Fruit fly (Drosophila melanogaster) whole organism, embryonic: ENCODE results near the gene und.

Source experiments
- Atf6 ChIP-seq: fragments of 200-800 bp; sonication (Bioruptor generic); IDR thresholded peaks from 2 replicates; pipeline ENCODE4 v1.3.6; 2022; ENCODE audit warnings: missing biosample characterization, missing genetic modification characterization
- CG10147 ChIP-seq: fragments of 200-800 bp; sonication (Bioruptor generic); optimal IDR thresholded peaks from 2 replicates; lab custom pipeline; 2019; ENCODE audit warnings: missing biosample characterization, mild to moderate bottlenecking, missing genetic modification characterization, moderate library complexity
- CG13287 ChIP-seq: fragments of 200-800 bp; sonication (Bioruptor generic); IDR thresholded peaks from 2 replicates; pipeline ENCODE4 v1.3.6; 2022; ENCODE audit warnings: missing biosample characterization, missing genetic modification characterization; ENCODE audit not compliant: partially characterized antibody
- CG13894 ChIP-seq: fragments of 200-800 bp; sonication (Bioruptor generic); optimal IDR thresholded peaks from 3 replicates; lab custom pipeline; 2018; ENCODE audit warnings: missing biosample characterization, mild to moderate bottlenecking, missing genetic modification characterization, moderate library complexity
- CG14667 ChIP-seq: fragments of 200-800 bp; sonication (Bioruptor generic); IDR thresholded peaks from 2 replicates; pipeline ENCODE4 v1.3.6; 2022; ENCODE audit warnings: missing biosample characterization, missing genetic modification characterization
- CG1529 ChIP-seq: fragments of 200-800 bp; sonication (Bioruptor generic); optimal IDR thresholded peaks from 3 replicates; lab custom pipeline; 2018; ENCODE audit warnings: missing biosample characterization, missing genetic modification characterization
- CG15479 ChIP-seq: fragments of 200-800 bp; sonication (Bioruptor generic); optimal IDR thresholded peaks from 3 replicates; lab custom pipeline; 2019; ENCODE audit warnings: missing biosample characterization, mild to moderate bottlenecking, missing genetic modification characterization, moderate library complexity
- CG16863 ChIP-seq: fragments of 200-800 bp; sonication (Bioruptor generic); optimal IDR thresholded peaks from 3 replicates; lab custom pipeline; 2016; ENCODE audit warnings: missing biosample characterization, missing genetic modification characterization
- CG17186 ChIP-seq: fragments of 200-800 bp; sonication (Bioruptor generic); optimal IDR thresholded peaks from 3 replicates; lab custom pipeline; 2017; ENCODE audit warnings: missing biosample characterization, missing genetic modification reagents, missing genetic modification characterization
- CG31365 ChIP-seq: fragments of 200-800 bp; sonication (Bioruptor generic); optimal IDR thresholded peaks from 2 replicates; lab custom pipeline; 2018; ENCODE audit warnings: missing biosample characterization, mild to moderate bottlenecking, missing genetic modification characterization
- CG3407 ChIP-seq: fragments of 200-800 bp; sonication (Bioruptor generic); optimal IDR thresholded peaks from 2 replicates; lab custom pipeline; 2018; ENCODE audit warnings: missing biosample characterization, mild to moderate bottlenecking, missing genetic modification characterization
- CG34376 ChIP-seq: fragments of 200-800 bp; sonication (Bioruptor generic); optimal IDR thresholded peaks from 2 replicates; lab custom pipeline; 2018; ENCODE audit warnings: missing biosample characterization, mild to moderate bottlenecking, missing genetic modification characterization
- CG3726 ChIP-seq: fragments of 200-800 bp; sonication (Bioruptor generic); IDR thresholded peaks from 3 replicates; pipeline ENCODE4, ENCODE4 v1.3.6; 2022; ENCODE audit warnings: missing biosample characterization, missing genetic modification characterization
- CG4730 ChIP-seq: fragments of 200-800 bp; sonication (Bioruptor generic); IDR thresholded peaks from 2 replicates; pipeline ENCODE4 v1.3.6; 2022; ENCODE audit warnings: missing biosample characterization, missing genetic modification characterization
- CG6254 ChIP-seq: fragments of 200-800 bp; sonication (Bioruptor generic); optimal IDR thresholded peaks from 3 replicates; lab custom pipeline; 2017; ENCODE audit warnings: mild to moderate bottlenecking, missing biosample characterization, missing genetic modification reagents, missing genetic modification characterization
- CG6272 ChIP-seq: fragments of 200-800 bp; sonication (Bioruptor generic); IDR thresholded peaks from 2 replicates; pipeline ENCODE4 v1.3.6; 2022; ENCODE audit warnings: missing biosample characterization, missing genetic modification characterization
- CG6813 ChIP-seq: fragments of 200-800 bp; sonication (Bioruptor generic); optimal IDR thresholded peaks from 2 replicates; lab custom pipeline; 2017; ENCODE audit warnings: missing biosample characterization, missing genetic modification characterization, mild to moderate bottlenecking, moderate library complexity, missing genetic modification reagents
- CG9437 ChIP-seq: fragments of 200-800 bp; sonication (Bioruptor generic); optimal IDR thresholded peaks from 2 replicates; lab custom pipeline; 2018; ENCODE audit warnings: missing biosample characterization, mild to moderate bottlenecking, missing genetic modification characterization
- Deaf1 ChIP-seq: fragments of 200-800 bp; optimal IDR thresholded peaks from 3 replicates; lab custom pipeline; 2019; ENCODE audit warnings: missing biosample characterization, mild to moderate bottlenecking, missing genetic modification characterization, moderate library complexity
- Dfd ChIP-seq, 2 experiments: fragments of >200 bp; optimal IDR thresholded peaks; 2 replicates each; lab custom pipeline; 2017; ENCODE audit warnings: missing biosample characterization in 2 of 2, missing genetic modification characterization in 2 of 2
- Dll ChIP-seq: fragments of 200-800 bp; sonication (Bioruptor generic); IDR thresholded peaks from 4 replicates; pipeline ENCODE4 v1.3.6; 2022; ENCODE audit warnings: missing biosample characterization, missing genetic modification characterization; ENCODE audit not compliant: partially characterized antibody
- Doc3 ChIP-seq: fragments of 200-800 bp; sonication (Bioruptor generic); IDR thresholded peaks from 3 replicates; pipeline ENCODE4 v1.3.6; 2022; ENCODE audit warnings: missing biosample characterization, missing genetic modification characterization; ENCODE audit not compliant: partially characterized antibody
- Ets65A ChIP-seq: fragments of 200-800 bp; sonication (Bioruptor generic); peaks from one replicate; lab custom pipeline; 2016; ENCODE audit warnings: missing biosample characterization, missing genetic modification characterization
- HLHmδ ChIP-seq: fragments of 200-800 bp; sonication (Bioruptor generic); optimal IDR thresholded peaks from 2 replicates; lab custom pipeline; 2018; ENCODE audit warnings: missing biosample characterization, mild to moderate bottlenecking, missing genetic modification characterization, moderate library complexity
- Max ChIP-seq: fragments of 200-800 bp; sonication (Bioruptor generic); optimal IDR thresholded peaks from 2 replicates; lab custom pipeline; 2016; ENCODE audit warnings: missing biosample characterization, mild to moderate bottlenecking, missing genetic modification characterization
- NfI ChIP-seq: fragments of 200-800 bp; sonication (Bioruptor generic); optimal IDR thresholded peaks from 3 replicates; lab custom pipeline; 2018; ENCODE audit warnings: missing biosample characterization, mild to moderate bottlenecking, missing genetic modification characterization, moderate library complexity
- Oli ChIP-seq: fragments of 200-800 bp; sonication (Bioruptor generic); optimal IDR thresholded peaks from 2 replicates; lab custom pipeline; 2018; ENCODE audit warnings: missing biosample characterization, mild to moderate bottlenecking, missing genetic modification characterization, moderate library complexity
- Opbp ChIP-seq: fragments of 200-800 bp; sonication (Bioruptor generic); IDR thresholded peaks from 3 replicates; pipeline ENCODE4 v1.3.6; 2022; ENCODE audit warnings: missing biosample characterization, missing genetic modification characterization; ENCODE audit not compliant: partially characterized antibody
- Pdp1 ChIP-seq, 2 experiments: fragments of 200-800 bp; sonication (Bioruptor generic); optimal IDR thresholded peaks; 3 replicates each; lab custom pipeline; 2016; ENCODE audit warnings: missing biosample characterization in 2 of 2, missing genetic modification characterization in 2 of 2, mild to moderate bottlenecking in 1 of 2, moderate library complexity in 1 of 2
- Rx ChIP-seq: fragments of 200-800 bp; sonication (Bioruptor generic); IDR thresholded peaks from 2 replicates; pipeline ENCODE4 v1.3.6; 2022; ENCODE audit warnings: missing biosample characterization, missing genetic modification characterization
- chif ChIP-seq, 2 experiments: fragments of 200-800 bp; sonication (Bioruptor generic); optimal IDR thresholded peaks; 3 replicates each; lab custom pipeline; 2016; ENCODE audit warnings: missing biosample characterization in 2 of 2, missing genetic modification characterization in 2 of 2
- dan ChIP-seq: fragments of 200-800 bp; sonication (Bioruptor generic); IDR thresholded peaks from 2 replicates; pipeline ENCODE4 v1.3.6; 2022; ENCODE audit warnings: missing biosample characterization, missing genetic modification characterization
- gsb ChIP-seq: fragments of 200-800 bp; sonication (Bioruptor generic); IDR thresholded peaks from 2 replicates; pipeline ENCODE4 v1.3.6; 2022; ENCODE audit warnings: missing biosample characterization, missing genetic modification characterization
- gsb-n ChIP-seq: fragments of 200-800 bp; sonication (Bioruptor generic); optimal IDR thresholded peaks from 3 replicates; lab custom pipeline; 2018; ENCODE audit warnings: missing biosample characterization, mild to moderate bottlenecking, missing genetic modification characterization
- knrl ChIP-seq: fragments of 200-800 bp; sonication (Bioruptor generic); IDR thresholded peaks from 3 replicates; pipeline ENCODE4 v1.3.6; 2022; ENCODE audit warnings: missing biosample characterization, missing genetic modification characterization; ENCODE audit not compliant: partially characterized antibody
- luna ChIP-seq: fragments of 200-800 bp; sonication (Bioruptor generic); optimal IDR thresholded peaks from 2 replicates; lab custom pipeline; 2016; ENCODE audit warnings: missing biosample characterization, missing genetic modification characterization
- mam ChIP-seq: fragments of 200-800 bp; sonication (Bioruptor generic); optimal IDR thresholded peaks from 3 replicates; lab custom pipeline; 2016; ENCODE audit warnings: missing biosample characterization, missing genetic modification characterization
- mld ChIP-seq: fragments of 200-800 bp; sonication (Bioruptor generic); IDR thresholded peaks from 3 replicates; pipeline ENCODE4 v1.3.6; 2022; ENCODE audit warnings: missing biosample characterization, missing genetic modification characterization; ENCODE audit not compliant: partially characterized antibody
- nau ChIP-seq: fragments of 200-800 bp; sonication (Bioruptor generic); optimal IDR thresholded peaks from 3 replicates; lab custom pipeline; 2017; ENCODE audit warnings: missing biosample characterization, mild to moderate bottlenecking, missing genetic modification characterization, missing genetic modification reagents
- nom ChIP-seq: fragments of 200-800 bp; sonication (Bioruptor generic); optimal IDR thresholded peaks from 2 replicates; lab custom pipeline; 2017; ENCODE audit warnings: missing biosample characterization, missing genetic modification characterization, mild to moderate bottlenecking, moderate library complexity, missing genetic modification reagents
- stc ChIP-seq: fragments of 200-800 bp; sonication (Bioruptor generic); IDR thresholded peaks from 2 replicates; pipeline ENCODE4 v1.3.6; 2022; ENCODE audit warnings: missing biosample characterization, missing genetic modification characterization
- trh ChIP-seq: fragments of 200-800 bp; sonication (Bioruptor generic); optimal IDR thresholded peaks from 2 replicates; lab custom pipeline; 2016; ENCODE audit warnings: missing biosample characterization, missing genetic modification characterization
- unc-4 ChIP-seq: fragments of 200-800 bp; sonication (Bioruptor generic); IDR thresholded peaks from 2 replicates; pipeline ENCODE4 v1.3.6; 2022; ENCODE audit warnings: missing biosample characterization, missing genetic modification characterization; ENCODE audit not compliant: partially characterized antibody
- unpg ChIP-seq: fragments of 200-800 bp; sonication (Bioruptor generic); optimal IDR thresholded peaks from 3 replicates; lab custom pipeline; 2018; ENCODE audit warnings: missing biosample characterization, mild to moderate bottlenecking, missing genetic modification characterization, moderate library complexity
- usp ChIP-seq: fragments of >200 bp; optimal IDR thresholded peaks from 2 replicates; lab custom pipeline; 2017; ENCODE audit warnings: missing biosample characterization, missing genetic modification characterization
- zen2 ChIP-seq: fragments of 200-800 bp; sonication (Bioruptor generic); IDR thresholded peaks from 3 replicates; pipeline ENCODE4 v1.3.6; 2022; ENCODE audit warnings: missing biosample characterization, missing genetic modification characterization; ENCODE audit not compliant: partially characterized antibody

Gene und

dm6 chr2L:9779147-9779546 lies 16.0 kb downstream of the und start (continued):
- TF ChIP-seq CG9437 (GFP tag; lab: Kevin White, UChicago) (peak; percentile 2), mam (GFP tag; lab: Kevin White, UChicago) (no peak), CG14667 (GFP tag; lab: Robert Waterston, UW) (no peak), CG10147 (GFP tag; lab: Kevin White, UChicago) (no peak), CG34376 (no peak), nau (GFP tag; lab: Kevin White, UChicago) (no peak), dan (GFP tag; lab: Robert Waterston, UW) (no peak), Dll (GFP tag; lab: Robert Waterston, UW) (no peak), unc-4 (no peak), Dfd (GFP tag; optimal IDR thresholded peaks at IDR 0.05; lab: Kevin White, UChicago) (no peak), Deaf1 (tag; lab: Kevin White, UChicago) (peak; percentile 7), CG13894 (tag; lab: Kevin White, UChicago) (peak; percentile 75), CG1529 (GFP tag; lab: Kevin White, UChicago) (no peak), Doc3 (GFP tag; lab: Robert Waterston, UW) (no peak), CG3407 (no peak), CG6254 (no peak), HLHmδ (GFP tag; lab: Kevin White, UChicago) (no peak)

dm6 chr2L:9779754-9780153 lies 16.6 kb downstream of the und start:
- TF ChIP-seq nom (GFP tag; lab: Kevin White, UChicago) (peak; percentile 33), Deaf1 (tag; lab: Kevin White, UChicago) (peak; percentile 20), Oli (tag; lab: Kevin White, UChicago) (no peak), Ets65A (GFP tag; lab: Kevin White, UChicago) (peak; percentile 60)

- TF ChIP-seq stc (GFP tag; lab: Robert Waterston, UW) (peak; percentile 72; the same call in 1 of the 2 replicates), knrl (GFP tag; lab: Robert Waterston, UW) (no peak), CG17186 (no peak), chif (GFP tag; optimal IDR thresholded peaks at IDR 0.05; lab: Kevin White, UChicago) (no peak), Pdp1 (GFP tag; optimal IDR thresholded peaks at IDR 0.05; lab: Kevin White, UChicago) (peak in 1 of 2 experiments; percentile 80), luna (no peak), gsb (GFP tag; lab: Robert Waterston, UW) (no peak), CG15479 (no peak), unc-4 (peak; percentile 60), nau (GFP tag; lab: Kevin White, UChicago) (peak; percentile 52), gsb-n (tag; lab: Kevin White, UChicago) (peak; percentile 76), CG6272 (no peak), Opbp (GFP tag; lab: Robert Waterston, UW) (0 out of 3 replicates have a peak, but pooled peaks have one; percentile 53), trh (GFP tag; lab: Kevin White, UChicago) (no peak), CG16863 (GFP tag; lab: Kevin White, UChicago) (no peak), usp (GFP tag; lab: Kevin White, UChicago) (no peak), Max (GFP tag; lab: Kevin White, UChicago) (no peak), Atf6 (GFP tag; lab: Robert Waterston, UW) (peak; percentile 59), CG4730 (GFP tag; lab: Robert Waterston, UW) (no peak), NfI (GFP tag; lab: Kevin White, UChicago) (peak; percentile 3), CG3726 (GFP tag; lab: Robert Waterston, UW) (no peak), CG6813 (GFP tag; lab: Kevin White, UChicago) (peak; percentile 27), unpg (peak; percentile 36), Rx (GFP tag; lab: Robert Waterston, UW) (no peak), zen2 (GFP tag; lab: Robert Waterston, UW) (peak; percentile 67; the same call in 2 of the 3 replicates), CG13287 (GFP tag; lab: Robert Waterston, UW) (peak; percentile 66), mld (GFP tag; lab: Robert Waterston, UW) (peak; percentile 49; the same call in 1 of the 3 replicates), CG31365 (peak; percentile 24), CG1529 (GFP tag; lab: Kevin White, UChicago) (peak; percentile 13)
These were observed 19.0 kb downstream of the und start, which contains the start of gene IP3K1 for dm6 chr2L:9782176-9782581. Gene IP3K1 (plus strand): TSS chr2L:9782384.
